Worm (Caenorhabditis elegans) whole organism, midembryonic: ENCODE data around the gene R12B2.3.

ENCODE experiments used
- T22C8.4 ChIP-seq: fragments of 200-800 bp; sonication (Bioruptor generic); IDR thresholded peaks from 2 replicates; pipeline ENCODE4 v1.3.6; 2022; ENCODE audit warnings: missing genetic modification characterization, missing compliant biosample characterization
- flt-1 ChIP-seq: fragments of 200-800 bp; sonication (Bioruptor generic); IDR thresholded peaks from 2 replicates; pipeline ENCODE4 v1.3.6; 2022; ENCODE audit warnings: missing genetic modification characterization, missing compliant biosample characterization
- med-1 ChIP-seq: sonication (generic microtip); optimal IDR thresholded peaks from 2 replicates; lab custom pipeline; 2017; ENCODE audit warnings: missing genetic modification characterization, mild to moderate bottlenecking, missing compliant biosample characterization, antibody characterized with exemption, missing genetic modification reagents; ENCODE audit not compliant: insufficient read depth
- ztf-23 ChIP-seq: fragments of 200-800 bp; sonication (Bioruptor generic); IDR thresholded peaks from 2 replicates; pipeline ENCODE4 v1.3.6; 2022; ENCODE audit warnings: missing genetic modification reagents, missing genetic modification characterization, missing compliant biosample characterization

- TF ChIP-seq med-1 (no peak), ztf-23 (GFP tag; lab: Robert Waterston, UW) (0 out of 2 replicates have a peak, but pooled peaks have one; percentile 11), T22C8.4 (GFP tag; lab: Robert Waterston, UW) (no peak), flt-1 (no peak)
These were observed 47.9 kb downstream of the R12B2.3 start, which contains the start of gene ddx-23 for ce11 chrIII:5853240-5853639.
